Worm (Caenorhabditis elegans): ENCODE results near the gene F33C8.2.

ce11 chrX:14751911-14752310 lies 30.7 kb downstream of the F33C8.2 start, which contains the start of gene C05G5.3:
- TF ChIP-seq scrt-1 (GFP tag; IDR thresholded peaks at IDR 0.05) = no peak
- no peak for TF ChIP-seq hmg-4 (GFP tag; optimal IDR thresholded peaks at IDR 0.05)
- no peak for TF ChIP-seq ama-1 (optimal IDR thresholded peaks at IDR 0.05)
- no peak for TF ChIP-seq hnd-1 (tag; optimal IDR thresholded peaks at IDR 0.05)
- TF ChIP-seq ceh-13 (GFP tag; optimal IDR thresholded peaks at IDR 0.05) = no peak
- no peak for TF ChIP-seq ets-7 (tag; optimal IDR thresholded peaks at IDR 0.05)
